Worm (Caenorhabditis elegans): ENCODE measurements around the gene T21D9.2.

- TF ChIP-seq ceh-82 (tag; optimal IDR thresholded peaks at IDR 0.05) (no peak), ceh-16 (tag; optimal IDR thresholded peaks at IDR 0.05) (no peak), ceh-9 (tag; optimal IDR thresholded peaks at IDR 0.05) (no peak), elt-2 (tag; optimal IDR thresholded peaks at IDR 0.05) (no peak), zag-1 (tag; optimal IDR thresholded peaks at IDR 0.05) (no peak)
These were observed 22.6 kb downstream of the T21D9.2 start, which contains the start of gene txdc-12.2 for ce11 chrX:2074055-2074454.
